Worm (Caenorhabditis elegans): ENCODE results near the gene mct-6.

DNA sequence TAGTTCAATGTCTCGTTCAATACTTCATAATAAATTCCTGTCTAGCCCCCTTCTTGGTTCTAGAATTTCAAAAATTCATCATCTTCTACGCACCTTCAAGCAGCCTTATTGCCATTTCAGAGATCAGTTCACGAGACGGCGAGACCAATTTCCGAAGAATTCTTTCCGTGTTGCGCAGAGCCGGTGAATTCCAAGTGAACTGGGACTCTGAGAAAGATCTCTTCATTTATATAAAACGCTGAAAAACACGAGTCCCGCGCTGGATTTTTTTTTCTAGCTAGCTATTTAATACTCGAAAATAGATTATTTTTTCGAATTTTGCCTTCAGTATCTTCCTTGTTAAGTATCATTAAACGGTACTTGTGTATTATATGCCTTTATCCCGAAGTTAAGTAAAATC, 39.1 kb downstream of the mct-6 start:
- TF ChIP-seq pros-1 (tag; optimal IDR thresholded peaks at IDR 0.05) (no peak), pqm-1 (tag; optimal IDR thresholded peaks at IDR 0.05) (no peak), elt-2 (tag; optimal IDR thresholded peaks at IDR 0.05) (no peak), nhr-11 (tag; optimal IDR thresholded peaks at IDR 0.05) (no peak), pha-4 (tag; optimal IDR thresholded peaks at IDR 0.05) (no peak)

All from whole organism, late embryonic.